Worm (Caenorhabditis elegans) whole organism, L4/young adult: ENCODE measurements around the gene rpoa-1.

Source experiments
- W03F9.2 ChIP-seq: fragments of 150-350 bp; optimal IDR thresholded peaks from 2 replicates; lab custom pipeline; 2014; ENCODE audit warnings: missing biosample characterization, missing genetic modification characterization
- dao-5 ChIP-seq: sonication (generic microtip); optimal IDR thresholded peaks from 2 replicates; lab custom pipeline; 2016; ENCODE audit warnings: missing genotype, missing genetic modification characterization, moderate library complexity, missing compliant biosample characterization
- him-1 ChIP-seq: sonication (generic microtip); optimal IDR thresholded peaks from 2 replicates; lab custom pipeline; 2016; ENCODE audit warnings: missing genotype, missing genetic modification reagents, missing genetic modification characterization, missing compliant biosample characterization

DNA sequence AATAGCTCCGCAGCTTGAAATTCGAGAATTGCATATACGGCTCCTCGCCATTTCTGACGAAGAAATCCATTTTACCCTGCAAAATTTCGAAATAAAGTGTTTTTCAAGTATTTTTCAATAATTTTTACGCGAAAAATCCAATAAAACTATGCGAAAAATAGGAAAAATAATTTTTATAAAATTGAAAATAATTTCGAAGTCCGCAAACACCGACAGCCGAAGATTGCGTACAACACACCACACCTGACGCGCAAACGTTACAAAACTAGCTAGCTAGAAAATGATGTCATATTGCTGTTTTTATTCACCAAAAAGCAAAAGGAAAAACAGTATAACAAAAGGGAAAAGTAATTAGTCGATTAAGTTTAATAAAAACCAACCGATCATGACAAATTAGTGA, at the start of gene rpoa-1:
- TF ChIP-seq him-1 (tag; lab: Kevin White, UChicago) (no peak), W03F9.2 (tag; lab: Kevin White, UChicago) (no peak), dao-5 (tag; lab: Kevin White, UChicago) (no peak)
